Fruit fly (Drosophila melanogaster): Measurements from ENCODE around the gene crb.

DNA sequence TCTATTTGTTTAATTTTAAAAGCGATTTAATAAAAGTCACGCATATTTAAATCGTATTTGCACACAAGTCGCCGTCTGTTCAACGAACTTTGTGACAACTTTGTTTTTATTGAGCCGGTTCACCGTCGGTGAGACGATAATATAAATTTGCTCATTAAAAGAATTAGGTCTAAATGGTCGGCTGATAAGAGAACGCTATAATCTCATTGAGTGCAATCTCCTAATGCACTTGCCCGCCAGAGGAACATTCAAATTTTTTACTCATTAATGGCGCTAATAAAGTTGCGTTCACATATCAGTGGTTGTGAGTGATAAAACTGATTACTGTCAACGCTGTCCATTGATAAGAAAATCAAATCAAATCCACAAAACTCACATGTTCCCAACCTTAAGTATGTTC lies 16.1 kb upstream of the crb start:
- TF ChIP-seq Hr4 (GFP tag; optimal IDR thresholded peaks at IDR 0.05) (no peak), CG6854 (GFP tag; optimal IDR thresholded peaks at IDR 0.05) (no peak), Hr39 (GFP tag; optimal IDR thresholded peaks at IDR 0.05) (no peak), CG34406 (GFP tag; optimal IDR thresholded peaks at IDR 0.05) (no peak), CG6163 (GFP tag; IDR thresholded peaks at IDR 0.05) (no peak), OdsH (GFP tag; optimal IDR thresholded peaks at IDR 0.05) (no peak), CG16779 (tag; optimal IDR thresholded peaks at IDR 0.05) (no peak), Blimp-1 (GFP tag; optimal IDR thresholded peaks at IDR 0.05) (no peak), CG31627 (GFP tag; optimal IDR thresholded peaks at IDR 0.05) (no peak), acj6 (GFP tag; optimal IDR thresholded peaks at IDR 0.05) (no peak), Sox14 (GFP tag; optimal IDR thresholded peaks at IDR 0.05) (no peak)

Measured in whole organism, prepupa.